Worm (Caenorhabditis elegans): ENCODE results near the gene epc-1.

Gene epc-1

ce11 chrIII:12575350-12576292 lies 32.8 kb downstream of the epc-1 start, which contains the start of gene aakg-1:
Gene aakg-1 (minus strand): TSS chrIII:12575401.
- no peak for TF ChIP-seq sma-9 (GFP tag; optimal IDR thresholded peaks at IDR 0.05)
- TF ChIP-seq sma-9 (tag; optimal IDR thresholded peaks at IDR 0.05) = no peak
- TF ChIP-seq ceh-16 (tag; optimal IDR thresholded peaks at IDR 0.05) = peak; percentile 33
- peak; percentile 4 for TF ChIP-seq nhr-129 (tag; optimal IDR thresholded peaks at IDR 0.05)

- TF ChIP-seq nhr-237 (tag; optimal IDR thresholded peaks at IDR 0.05) (no peak), F13H6.1 (tag; optimal IDR thresholded peaks at IDR 0.05) (no peak), Y55F3AM.14 (GFP tag; optimal IDR thresholded peaks at IDR 0.05) (no peak), nhr-25 (tag; optimal IDR thresholded peaks at IDR 0.05) (no peak), nhr-12 (tag; optimal IDR thresholded peaks at IDR 0.05) (no peak), nhr-11 (tag; optimal IDR thresholded peaks at IDR 0.05) (no peak), nhr-129 (tag; optimal IDR thresholded peaks at IDR 0.05) (no peak), snpc-4 (tag; optimal IDR thresholded peaks at IDR 0.05) (no peak), sma-3 (GFP tag; optimal IDR thresholded peaks at IDR 0.05) (no peak), aly-2 (tag; optimal IDR thresholded peaks at IDR 0.05) (no peak)
Observed at ce11 chrIII:12569870-12570269, 38.5 kb downstream of the epc-1 start.

- TF ChIP-seq mbf-1 (tag; optimal IDR thresholded peaks at IDR 0.05) (no peak), nhr-23 (tag; optimal IDR thresholded peaks at IDR 0.05) (no peak), unc-39 (tag; optimal IDR thresholded peaks at IDR 0.05) (no peak), nhr-10 (tag; optimal IDR thresholded peaks at IDR 0.05) (no peak), unc-62 (GFP tag; optimal IDR thresholded peaks at IDR 0.05) (no peak), nhr-11 (tag; optimal IDR thresholded peaks at IDR 0.05) (no peak), ceh-82 (tag; optimal IDR thresholded peaks at IDR 0.05) (no peak), unc-55 (GFP tag; optimal IDR thresholded peaks at IDR 0.05) (no peak)
Observed at ce11 chrIII:12568962-12569361, 39.4 kb downstream of the epc-1 start.

ce11 chrIII:12568036-12568649 lies 40.2 kb downstream of the epc-1 start:
- TF ChIP-seq nhr-11 (tag; optimal IDR thresholded peaks at IDR 0.05) = no peak
- peak; percentile 78 for TF ChIP-seq gmeb-1 (tag; optimal IDR thresholded peaks at IDR 0.05)
- TF ChIP-seq zag-1 (tag; optimal IDR thresholded peaks at IDR 0.05) = peak; percentile 61
- no peak for TF ChIP-seq nhr-6 (tag; optimal IDR thresholded peaks at IDR 0.05)
- no peak for TF ChIP-seq Y55F3AM.14 (GFP tag; optimal IDR thresholded peaks at IDR 0.05)
- peak; percentile 89 for TF ChIP-seq sem-4 (tag; optimal IDR thresholded peaks at IDR 0.05)
- TF ChIP-seq ztf-4 (tag; optimal IDR thresholded peaks at IDR 0.05) = peak; percentile 78
- peak; percentile 84 for TF ChIP-seq F13H6.1 (tag; optimal IDR thresholded peaks at IDR 0.05)
- no peak for TF ChIP-seq elt-1 (tag; optimal IDR thresholded peaks at IDR 0.05)
- peak; percentile 69 for TF ChIP-seq ceh-16 (tag; optimal IDR thresholded peaks at IDR 0.05)
- TF ChIP-seq unc-39 (tag; optimal IDR thresholded peaks at IDR 0.05) = no peak
- TF ChIP-seq ceh-82 (tag; optimal IDR thresholded peaks at IDR 0.05) = no peak
- TF ChIP-seq ama-1 (optimal IDR thresholded peaks at IDR 0.05) = no peak
- TF ChIP-seq C34F6.9 (tag; optimal IDR thresholded peaks at IDR 0.05) = peak; percentile 88
- TF ChIP-seq nhr-25 (tag; optimal IDR thresholded peaks at IDR 0.05) = peak; percentile 88
- TF ChIP-seq nhr-21 (tag; optimal IDR thresholded peaks at IDR 0.05) = peak; percentile 92
- TF ChIP-seq unc-55 (GFP tag; optimal IDR thresholded peaks at IDR 0.05) = peak; percentile 64
- no peak for TF ChIP-seq alr-1 (tag; optimal IDR thresholded peaks at IDR 0.05)
- TF ChIP-seq unc-62 (GFP tag; optimal IDR thresholded peaks at IDR 0.05) = no peak
- no peak for TF ChIP-seq nhr-23 (tag; optimal IDR thresholded peaks at IDR 0.05)
- peak in 1 of 2 experiments; percentile 81 for TF ChIP-seq lsy-2 (tag; optimal IDR thresholded peaks at IDR 0.05)
- TF ChIP-seq blmp-1 (tag; optimal IDR thresholded peaks at IDR 0.05; ENCODE audit: insufficient read depth) = peak; percentile 60
- no peak for TF ChIP-seq nhr-77 (tag; optimal IDR thresholded peaks at IDR 0.05)
- no peak for TF ChIP-seq elt-3 (tag; optimal IDR thresholded peaks at IDR 0.05)
- TF ChIP-seq peb-1 (tag; optimal IDR thresholded peaks at IDR 0.05) = no peak
- no peak for TF ChIP-seq mbf-1 (tag; optimal IDR thresholded peaks at IDR 0.05)
- TF ChIP-seq mab-5 (tag; optimal IDR thresholded peaks at IDR 0.05) = peak; percentile 33
- TF ChIP-seq lin-13 (GFP tag; optimal IDR thresholded peaks at IDR 0.05) = peak; percentile 72
- TF ChIP-seq dmd-4 (tag; optimal IDR thresholded peaks at IDR 0.05) = no peak
- TF ChIP-seq egl-27 (tag; optimal IDR thresholded peaks at IDR 0.05) = peak; percentile 70
- TF ChIP-seq ZK546.5 (tag; optimal IDR thresholded peaks at IDR 0.05) = no peak
- TF ChIP-seq mdl-1 (tag; optimal IDR thresholded peaks at IDR 0.05) = peak; percentile 94 to 97
- TF ChIP-seq lin-39 (tag; optimal IDR thresholded peaks at IDR 0.05) = no peak
- no peak for TF ChIP-seq aly-2 (tag; optimal IDR thresholded peaks at IDR 0.05)
- TF ChIP-seq nhr-10 (tag; optimal IDR thresholded peaks at IDR 0.05) = no peak
- TF ChIP-seq nhr-129 (tag; optimal IDR thresholded peaks at IDR 0.05) = peak; percentile 84
- TF ChIP-seq sma-3 (GFP tag; optimal IDR thresholded peaks at IDR 0.05) = peak; percentile 85
- no peak for TF ChIP-seq ztf-1 (GFP tag; conservative IDR thresholded peaks at IDR 0.05)
- peak; percentile 63 for TF ChIP-seq fos-1 (tag; optimal IDR thresholded peaks at IDR 0.05)

Data from whole organism, L2 larva.